Worm (Caenorhabditis elegans): Measurements from ENCODE around the gene fbxa-10.

ce11 chrIII:966259-966658 is 14.1 kb downstream of the fbxa-10 start:
- no peak for TF ChIP-seq dpl-1 (GFP tag; optimal IDR thresholded peaks at IDR 0.05)
- TF ChIP-seq ama-1 (optimal IDR thresholded peaks at IDR 0.05): no peak
- no peak for TF ChIP-seq ZK337.2 (GFP tag; IDR thresholded peaks at IDR 0.05)
- TF ChIP-seq fos-1 (tag; optimal IDR thresholded peaks at IDR 0.05): no peak
- TF ChIP-seq nhr-237 (tag; optimal IDR thresholded peaks at IDR 0.05): no peak
- TF ChIP-seq mxl-3 (GFP tag; optimal IDR thresholded peaks at IDR 0.05): no peak
- TF ChIP-seq T20F7.1 (GFP tag; optimal IDR thresholded peaks at IDR 0.05): no peak
- TF ChIP-seq lsy-2 (tag; optimal IDR thresholded peaks at IDR 0.05): no peak
- no peak for TF ChIP-seq nhr-77 (tag; optimal IDR thresholded peaks at IDR 0.05)
- TF ChIP-seq spr-3 (GFP tag; optimal IDR thresholded peaks at IDR 0.05): no peak
- no peak for TF ChIP-seq skn-1 (tag; optimal IDR thresholded peaks at IDR 0.05)
